Fruit fly (Drosophila melanogaster) whole organism, embryonic: ENCODE results near the gene sick.

Source experiments
- Asciz ChIP-seq: fragments of 200-800 bp; sonication (Bioruptor generic); optimal IDR thresholded peaks from 2 replicates; lab custom pipeline; 2017; ENCODE audit warnings: missing biosample characterization, mild to moderate bottlenecking, missing genetic modification characterization, missing genetic modification reagents
- Awh ChIP-seq: fragments of 200-800 bp; sonication (Bioruptor generic); IDR thresholded peaks from 2 replicates; pipeline ENCODE4, ENCODE4 v1.3.6; 2022; ENCODE audit warnings: missing biosample characterization, missing genetic modification characterization
- BEAF-32 ChIP-seq: fragments of 200-800 bp; sonication (Bioruptor generic); optimal IDR thresholded peaks from 3 replicates; lab custom pipeline; 2017; ENCODE audit warnings: missing biosample characterization, missing genetic modification characterization, mild to moderate bottlenecking, moderate library complexity, missing genetic modification reagents
- CG10654 ChIP-seq: fragments of 200-800 bp; sonication (Bioruptor generic); optimal IDR thresholded peaks from 2 replicates; lab custom pipeline; 2016; ENCODE audit warnings: missing biosample characterization, missing genetic modification characterization
- CG11695 ChIP-seq: fragments of 200-800 bp; sonication (Bioruptor generic); IDR thresholded peaks from 3 replicates; pipeline ENCODE4 v1.3.6; 2022; ENCODE audit warnings: missing biosample characterization, missing genetic modification characterization
- CG11723 ChIP-seq: fragments of 200-800 bp; sonication (Bioruptor generic); optimal IDR thresholded peaks from 2 replicates; lab custom pipeline; 2017; ENCODE audit warnings: missing biosample characterization, mild to moderate bottlenecking, missing genetic modification characterization
- CG12104 ChIP-seq: fragments of 200-800 bp; sonication (Bioruptor generic); optimal IDR thresholded peaks from 3 replicates; lab custom pipeline; 2016; ENCODE audit warnings: missing biosample characterization, missing genetic modification characterization
- CG12155 ChIP-seq: fragments of 200-800 bp; sonication (Bioruptor generic); optimal IDR thresholded peaks from 3 replicates; lab custom pipeline; 2016; ENCODE audit warnings: missing biosample characterization, missing genetic modification characterization
- CG13296 ChIP-seq: fragments of 200-800 bp; sonication (Bioruptor generic); optimal IDR thresholded peaks from 3 replicates; lab custom pipeline; 2018; ENCODE audit warnings: missing biosample characterization, mild to moderate bottlenecking, missing genetic modification characterization
- CG14050 ChIP-seq: fragments of 200-800 bp; sonication (Bioruptor generic); IDR thresholded peaks from 3 replicates; pipeline ENCODE4 v1.3.6; 2022; ENCODE audit warnings: missing biosample characterization, missing genetic modification characterization
- CG14441 ChIP-seq: fragments of 200-800 bp; sonication (Bioruptor generic); IDR thresholded peaks from 2 replicates; pipeline ENCODE4 v1.3.6; 2022; ENCODE audit warnings: missing biosample characterization, missing genetic modification characterization
- CG18619 ChIP-seq: fragments of 200-800 bp; sonication (Bioruptor generic); optimal IDR thresholded peaks from 3 replicates; lab custom pipeline; 2017; ENCODE audit warnings: missing biosample characterization, mild to moderate bottlenecking, missing genetic modification characterization
- CG30020 ChIP-seq: fragments of 200-800 bp; optimal IDR thresholded peaks from 2 replicates; lab custom pipeline; 2019; ENCODE audit warnings: missing biosample characterization, mild to moderate bottlenecking, missing genetic modification characterization, moderate library complexity
- CG31224 ChIP-seq: fragments of 200-800 bp; sonication (Bioruptor generic); IDR thresholded peaks from 2 replicates; pipeline ENCODE4 v1.3.6; 2022; ENCODE audit warnings: missing biosample characterization, missing genetic modification characterization
- CG33213 ChIP-seq: fragments of 200-800 bp; sonication (Bioruptor generic); optimal IDR thresholded peaks from 3 replicates; lab custom pipeline; 2016; ENCODE audit warnings: missing biosample characterization, missing genetic modification characterization
- CG8089 ChIP-seq: fragments of 200-800 bp; sonication (Bioruptor generic); optimal IDR thresholded peaks from 3 replicates; lab custom pipeline; 2016; ENCODE audit warnings: missing biosample characterization, missing genetic modification characterization
- CG8924 ChIP-seq: fragments of 200-800 bp; optimal IDR thresholded peaks from 3 replicates; lab custom pipeline; 2019; ENCODE audit warnings: missing biosample characterization, mild to moderate bottlenecking, missing genetic modification characterization, moderate library complexity
- CG9215 ChIP-seq: fragments of 200-800 bp; sonication (Bioruptor generic); IDR thresholded peaks from 2 replicates; pipeline ENCODE4 v1.3.6; 2022; ENCODE audit warnings: missing biosample characterization, missing genetic modification characterization
- Dll ChIP-seq: fragments of 200-800 bp; sonication (Bioruptor generic); IDR thresholded peaks from 4 replicates; pipeline ENCODE4 v1.3.6; 2022; ENCODE audit warnings: missing biosample characterization, missing genetic modification characterization; ENCODE audit not compliant: partially characterized antibody
- HHEX ChIP-seq: fragments of 200-800 bp; sonication (Bioruptor generic); optimal IDR thresholded peaks from 3 replicates; lab custom pipeline; 2017; ENCODE audit warnings: missing biosample characterization, mild to moderate bottlenecking, missing genetic modification characterization, missing genetic modification reagents
- Mad ChIP-seq: fragments of 200-800 bp; sonication (Bioruptor generic); optimal IDR thresholded peaks from 2 replicates; lab custom pipeline; 2016; ENCODE audit warnings: missing biosample characterization, missing genetic modification characterization
- Neu2 ChIP-seq: fragments of 200-800 bp; sonication (Bioruptor generic); optimal IDR thresholded peaks from 3 replicates; lab custom pipeline; 2016; ENCODE audit warnings: missing biosample characterization, missing genetic modification characterization, borderline replicate concordance
- Nf-YA ChIP-seq: fragments of 200-800 bp; sonication (Bioruptor generic); IDR thresholded peaks from 2 replicates; pipeline ENCODE4 v1.3.6; 2022; ENCODE audit warnings: missing biosample characterization, missing genetic modification characterization
- Nf-YC ChIP-seq: fragments of 200-800 bp; optimal IDR thresholded peaks from 3 replicates; lab custom pipeline; 2019; ENCODE audit warnings: missing biosample characterization, mild to moderate bottlenecking, missing genetic modification characterization, moderate library complexity
- Oaz ChIP-seq: fragments of 200-800 bp; sonication (Bioruptor generic); IDR thresholded peaks from 2 replicates; pipeline ENCODE4 v1.3.6; 2022; ENCODE audit warnings: missing biosample characterization, missing genetic modification characterization
- Rfx ChIP-seq: fragments of 200-800 bp; sonication (Bioruptor generic); IDR thresholded peaks from 2 replicates; pipeline ENCODE4 v1.3.6; 2022; ENCODE audit warnings: missing biosample characterization, missing genetic modification characterization
- Ssrp ChIP-seq: fragments of 200-800 bp; sonication (Bioruptor generic); optimal IDR thresholded peaks from 2 replicates; lab custom pipeline; 2018; ENCODE audit warnings: missing biosample characterization, mild to moderate bottlenecking, missing genetic modification characterization, moderate library complexity
- ab ChIP-seq: fragments of 200-800 bp; sonication (Bioruptor generic); optimal IDR thresholded peaks from 2 replicates; lab custom pipeline; 2016; ENCODE audit warnings: missing biosample characterization, missing genetic modification characterization
- al ChIP-seq: fragments of 200-800 bp; sonication (Bioruptor generic); IDR thresholded peaks from 2 replicates; pipeline ENCODE4 v1.3.6; 2022; ENCODE audit warnings: missing biosample characterization, missing genetic modification characterization
- amos ChIP-seq: fragments of 200-800 bp; sonication (Bioruptor generic); IDR thresholded peaks from 2 replicates; pipeline ENCODE4 v1.3.6; 2022; ENCODE audit warnings: missing biosample characterization, missing genetic modification characterization; ENCODE audit not compliant: partially characterized antibody
- bab2 ChIP-seq: fragments of 200-800 bp; sonication (Bioruptor generic); optimal IDR thresholded peaks from 2 replicates; lab custom pipeline; 2016; ENCODE audit warnings: missing biosample characterization, missing genetic modification characterization
- bowl ChIP-seq: fragments of 200-800 bp; sonication (Bioruptor generic); IDR thresholded peaks from 2 replicates; pipeline ENCODE4 v1.3.6; 2022; ENCODE audit warnings: missing biosample characterization, missing genetic modification characterization
- chm ChIP-seq: fragments of 200-800 bp; sonication (Bioruptor generic); IDR thresholded peaks from 2 replicates; pipeline ENCODE4 v1.3.6; 2022; ENCODE audit warnings: missing biosample characterization, missing genetic modification characterization
- croc ChIP-seq: fragments of 200-800 bp; sonication (Bioruptor generic); conservative IDR thresholded peaks from 3 replicates; pipeline ENCODE4 v1.3.6; 2022; ENCODE audit warnings: missing biosample characterization, missing genetic modification characterization
- ems ChIP-seq: fragments of 200-800 bp; sonication (Bioruptor generic); optimal IDR thresholded peaks from 3 replicates; lab custom pipeline; 2016; ENCODE audit warnings: missing biosample characterization, missing genetic modification characterization
- fd102C ChIP-seq: fragments of 200-800 bp; sonication (Bioruptor generic); optimal IDR thresholded peaks from 2 replicates; lab custom pipeline; 2018; ENCODE audit warnings: missing biosample characterization, mild to moderate bottlenecking, missing genetic modification characterization, moderate library complexity
- fd64A ChIP-seq: fragments of 200-800 bp; sonication (Bioruptor generic); optimal IDR thresholded peaks from 3 replicates; lab custom pipeline; 2018; ENCODE audit warnings: missing biosample characterization, mild to moderate bottlenecking, missing genetic modification characterization
- grau ChIP-seq: fragments of 200-800 bp; optimal IDR thresholded peaks from 3 replicates; lab custom pipeline; 2019; ENCODE audit warnings: missing biosample characterization, mild to moderate bottlenecking, missing genetic modification characterization, moderate library complexity
- kay ChIP-seq: fragments of 200-800 bp; sonication (Bioruptor generic); optimal IDR thresholded peaks from 2 replicates; lab custom pipeline; 2016; ENCODE audit warnings: missing biosample characterization, missing genetic modification characterization
- klu ChIP-seq: fragments of 200-800 bp; sonication (Bioruptor generic); IDR thresholded peaks from 2 replicates; pipeline ENCODE4 v1.3.6; 2022; ENCODE audit warnings: missing biosample characterization, missing genetic modification characterization
- lbe ChIP-seq: fragments of 200-800 bp; sonication (Bioruptor generic); optimal IDR thresholded peaks from 2 replicates; lab custom pipeline; 2016; ENCODE audit warnings: missing biosample characterization, mild to moderate bottlenecking, missing genetic modification characterization
- lov ChIP-seq, 2 experiments: fragments of 200-800 bp in 1 of 2; fragments of >200 bp in 1 of 2; sonication (Bioruptor generic) in 1 of 2; IDR thresholded peaks in 1 of 2; optimal IDR thresholded peaks in 1 of 2; 2 replicates in 1 of 2; 3 replicates in 1 of 2; pipeline versions ENCODE4 v1.3.6 to Lab custom; 2017 to 2022; ENCODE audit warnings: missing biosample characterization in 1 of 2, missing genetic modification characterization in 1 of 2
- nerfin-1 ChIP-seq: fragments of 200-800 bp; sonication (Bioruptor generic); optimal IDR thresholded peaks from 3 replicates; lab custom pipeline; 2019; ENCODE audit warnings: missing biosample characterization, mild to moderate bottlenecking, missing genetic modification characterization, moderate library complexity
- nerfin-2 ChIP-seq: fragments of 200-800 bp; sonication (Bioruptor generic); IDR thresholded peaks from 2 replicates; pipeline ENCODE4 v1.3.6; 2022; ENCODE audit warnings: missing biosample characterization, missing genetic modification characterization; ENCODE audit not compliant: partially characterized antibody
- odd ChIP-seq: fragments of 200-800 bp; sonication (Bioruptor generic); optimal IDR thresholded peaks from 2 replicates; lab custom pipeline; 2017; ENCODE audit warnings: missing biosample characterization, mild to moderate bottlenecking, missing genetic modification characterization
- ssp ChIP-seq: fragments of 200-800 bp; sonication (Bioruptor generic); IDR thresholded peaks from 2 replicates; pipeline ENCODE4 v1.3.6; 2022; ENCODE audit warnings: missing biosample characterization, missing genetic modification characterization
- stc ChIP-seq: fragments of 200-800 bp; sonication (Bioruptor generic); IDR thresholded peaks from 2 replicates; pipeline ENCODE4 v1.3.6; 2022; ENCODE audit warnings: missing biosample characterization, missing genetic modification characterization
- tll ChIP-seq, 2 experiments: fragments of 200-800 bp in 1 of 2; fragments of >200 bp in 1 of 2; sonication (Bioruptor generic) in 1 of 2; optimal IDR thresholded peaks; 2 replicates each; lab custom pipeline; 2017 to 2019; ENCODE audit warnings: missing biosample characterization in 2 of 2, missing genetic modification characterization in 2 of 2, mild to moderate bottlenecking in 1 of 2, moderate library complexity in 1 of 2
- vfl ChIP-seq: fragments of 200-800 bp; sonication (Bioruptor generic); optimal IDR thresholded peaks from 2 replicates; lab custom pipeline; 2016; ENCODE audit warnings: missing biosample characterization, missing genetic modification characterization

Gene sick

dm6 chr2L:19758511-19759128 lies 37.5 kb upstream of the sick start, which contains the start of the genes CG10628 and Dus3 (continued):
- TF ChIP-seq chm (GFP tag; lab: Robert Waterston, UW) = peak; percentile 87
- peak; percentile 73 for TF ChIP-seq Asciz (GFP tag; lab: Kevin White, UChicago)
- TF ChIP-seq CG11695 (GFP tag; lab: Robert Waterston, UW) = peak; percentile 90
- peak; percentile 83 for TF ChIP-seq Oaz (GFP tag; lab: Robert Waterston, UW)
- peak; percentile 93 for TF ChIP-seq al
- peak; percentile 78 for TF ChIP-seq CG8089 (GFP tag; lab: Kevin White, UChicago)
- peak; percentile 88 for TF ChIP-seq CG31224 (GFP tag; lab: Robert Waterston, UW)
- TF ChIP-seq CG12104 (GFP tag; lab: Kevin White, UChicago) = peak; percentile 72
- TF ChIP-seq HHEX (GFP tag; lab: Kevin White, UChicago) = peak; percentile 89
- TF ChIP-seq CG11723 (GFP tag; lab: Kevin White, UChicago) = peak; percentile 78
- TF ChIP-seq kay (GFP tag; lab: Kevin White, UChicago) = peak; percentile 86
- TF ChIP-seq bowl (GFP tag; lab: Robert Waterston, UW) = peak; percentile 66; the same call in 1 of the 2 replicates
- peak; percentile 93 for TF ChIP-seq ems (GFP tag; lab: Kevin White, UChicago)
- TF ChIP-seq Ssrp = peak; percentile 86
- TF ChIP-seq Nf-YC = peak; percentile 82
- peak; percentile 88 for TF ChIP-seq CG14050
- peak; percentile 80 for TF ChIP-seq CG13296
- TF ChIP-seq lov (optimal IDR thresholded peaks at IDR 0.05; lab: Kevin White, UChicago) = no peak
- peak; percentile 75; the same call in 2 of the 3 replicates for TF ChIP-seq lov (GFP tag; IDR thresholded peaks at IDR 0.05; lab: Robert Waterston, UW)
- peak; percentile 73 for TF ChIP-seq Neu2 (GFP tag; lab: Kevin White, UChicago)
- TF ChIP-seq CG8924 (tag; lab: Kevin White, UChicago) = peak; percentile 90
- peak; percentile 80 for TF ChIP-seq Nf-YA
- peak; percentile 83 for TF ChIP-seq CG18619 (GFP tag; lab: Kevin White, UChicago)
- peak; percentile 77 for TF ChIP-seq Dll (GFP tag; lab: Robert Waterston, UW)
- TF ChIP-seq CG14441 (GFP tag; lab: Robert Waterston, UW) = peak; percentile 93
- TF ChIP-seq nerfin-1 = peak; percentile 96
- TF ChIP-seq grau (tag; lab: Kevin White, UChicago) = peak; percentile 91
- peak; percentile 86 for TF ChIP-seq croc (GFP tag; lab: Robert Waterston, UW)
- peak; percentile 91 for TF ChIP-seq CG9215 (GFP tag; lab: Robert Waterston, UW)
- peak; percentile 90 for TF ChIP-seq CG12155
- peak; percentile 84 for TF ChIP-seq klu
- peak; percentile 84 for TF ChIP-seq CG33213 (GFP tag; lab: Kevin White, UChicago)
- peak; percentile 67 for TF ChIP-seq fd64A
- peak; percentile 95 for TF ChIP-seq Rfx (GFP tag; lab: Robert Waterston, UW)
- peak; percentile 91 for TF ChIP-seq stc
- peak; percentile 93 for TF ChIP-seq CG10654 (GFP tag; lab: Kevin White, UChicago)
- peak in 1 of 2 experiments; percentile 22 for TF ChIP-seq tll (GFP tag; optimal IDR thresholded peaks at IDR 0.05; lab: Kevin White, UChicago)
- TF ChIP-seq fd102C (GFP tag; lab: Kevin White, UChicago) = peak; percentile 22
- peak; percentile 70 for TF ChIP-seq CG30020 (tag; lab: Kevin White, UChicago)
- TF ChIP-seq Mad = peak; percentile 94
- peak; percentile 77 for TF ChIP-seq BEAF-32 (GFP tag; lab: Kevin White, UChicago)
- peak; percentile 47; the same call in 1 of the 2 replicates for TF ChIP-seq amos
- TF ChIP-seq nerfin-2 = no peak
- peak; percentile 59 for TF ChIP-seq lbe (GFP tag; lab: Kevin White, UChicago)
- TF ChIP-seq ab (GFP tag; lab: Kevin White, UChicago) = peak; percentile 77
- peak; percentile 93 for TF ChIP-seq bab2 (GFP tag; lab: Kevin White, UChicago)
- peak; percentile 73 for TF ChIP-seq odd (GFP tag; lab: Kevin White, UChicago)
- peak; percentile 80 for TF ChIP-seq ssp (GFP tag; lab: Robert Waterston, UW)
- TF ChIP-seq vfl (GFP tag; lab: Kevin White, UChicago) = peak; percentile 90
- peak; percentile 82 for TF ChIP-seq Awh (GFP tag; lab: Robert Waterston, UW)
